Fruit fly (Drosophila melanogaster) whole organism, adult: ENCODE results near the gene CG6231.

Experiments
- CG11617 ChIP-seq: fragments of 200-800 bp; sonication (Bioruptor generic); optimal IDR thresholded peaks from 2 replicates; lab custom pipeline; 2017; ENCODE audit warnings: mild to moderate bottlenecking, missing biosample characterization, missing genetic modification reagents, missing genetic modification characterization
- CG12768 ChIP-seq: fragments of 200-800 bp; sonication (Bioruptor generic); optimal IDR thresholded peaks from 2 replicates; lab custom pipeline; 2017; ENCODE audit warnings: missing biosample characterization, missing genetic modification characterization, mild to moderate bottlenecking, moderate library complexity, missing genetic modification reagents
- CG33017 ChIP-seq: fragments of 200-800 bp; sonication (Bioruptor generic); optimal IDR thresholded peaks from 2 replicates; lab custom pipeline; 2018; ENCODE audit warnings: missing biosample characterization, mild to moderate bottlenecking, missing genetic modification characterization, moderate library complexity
- CG7045 ChIP-seq: fragments of 200-800 bp; sonication (Bioruptor generic); optimal IDR thresholded peaks from 2 replicates; lab custom pipeline; 2017; ENCODE audit warnings: missing biosample characterization, mild to moderate bottlenecking, missing genetic modification characterization
- CG7101 ChIP-seq: fragments of 200-800 bp; sonication (Bioruptor generic); optimal IDR thresholded peaks from 2 replicates; lab custom pipeline; 2018; ENCODE audit warnings: missing biosample characterization, mild to moderate bottlenecking, missing genetic modification characterization, moderate library complexity
- Crg-1 ChIP-seq: fragments of 200-800 bp; sonication (Bioruptor generic); optimal IDR thresholded peaks from 2 replicates; lab custom pipeline; 2016; ENCODE audit warnings: missing biosample characterization, missing genetic modification characterization
- Mnt ChIP-seq: fragments of 200-800 bp; sonication (Bioruptor generic); optimal IDR thresholded peaks from 2 replicates; lab custom pipeline; 2016; ENCODE audit warnings: missing biosample characterization, mild to moderate bottlenecking, missing genetic modification characterization
- bab1 ChIP-seq: fragments of 200-800 bp; sonication (Bioruptor generic); optimal IDR thresholded peaks from 3 replicates; lab custom pipeline; 2019; ENCODE audit warnings: missing biosample characterization, mild to moderate bottlenecking, missing genetic modification characterization, moderate library complexity
- kay ChIP-seq: fragments of 200-800 bp; sonication (Bioruptor generic); peaks from one replicate; lab custom pipeline; 2016; ENCODE audit warnings: missing biosample characterization, missing genetic modification characterization, borderline replicate concordance
- ovo ChIP-seq: fragments of 200-800 bp; sonication (Bioruptor generic); optimal IDR thresholded peaks from 2 replicates; lab custom pipeline; 2016; ENCODE audit warnings: missing biosample characterization, missing genetic modification characterization

DNA sequence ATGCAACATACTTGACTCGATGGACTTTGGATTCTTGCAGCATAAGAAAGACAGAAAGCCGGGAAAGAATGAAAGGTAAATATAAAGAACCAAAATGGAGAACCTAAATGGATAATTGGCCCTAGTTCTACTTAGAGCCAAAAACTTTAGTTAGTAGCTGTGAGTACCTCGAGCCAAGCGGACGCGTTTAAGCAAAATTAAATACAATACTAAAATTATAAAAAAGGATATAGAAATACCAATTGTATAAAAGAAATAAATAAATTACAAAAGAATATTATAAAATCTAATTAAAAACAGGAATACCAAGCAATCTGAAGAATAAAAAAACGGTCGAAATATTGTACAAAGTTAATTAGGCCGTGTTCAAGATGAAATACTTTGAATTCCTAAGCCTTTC lies 2.1 kb upstream of the CG6231 start, which contains the start of gene CG34138:
- TF ChIP-seq ovo: no peak
- no peak for TF ChIP-seq bab1 (GFP tag; lab: Kevin White, UChicago)
- TF ChIP-seq CG7101 (tag; lab: Kevin White, UChicago): no peak
- TF ChIP-seq CG7045: no peak
- TF ChIP-seq CG33017: no peak
- TF ChIP-seq kay: no peak
- TF ChIP-seq Crg-1 (GFP tag; lab: Kevin White, UChicago): no peak
- no peak for TF ChIP-seq CG11617 (GFP tag; lab: Kevin White, UChicago)
- TF ChIP-seq CG12768 (GFP tag; lab: Kevin White, UChicago): no peak
- no peak for TF ChIP-seq Mnt (GFP tag; lab: Kevin White, UChicago)
